Fruit fly (Drosophila melanogaster): Measurements from ENCODE around the gene CG7016.

dm6 chr3R:24866976-24867375 is 4.2 kb downstream of the CG7016 start:
- no peak for TF ChIP-seq br (GFP tag; optimal IDR thresholded peaks at IDR 0.05)
- no peak for TF ChIP-seq Mio (GFP tag; optimal IDR thresholded peaks at IDR 0.05)
- no peak for TF ChIP-seq fru (GFP tag; optimal IDR thresholded peaks at IDR 0.05)
- TF ChIP-seq rgr (GFP tag; optimal IDR thresholded peaks at IDR 0.05): no peak
- TF ChIP-seq Myc (optimal IDR thresholded peaks at IDR 0.05): no peak
- no peak for TF ChIP-seq Rel (GFP tag; optimal IDR thresholded peaks at IDR 0.05)
- TF ChIP-seq Rel (tag; optimal IDR thresholded peaks at IDR 0.05): no peak
- TF ChIP-seq Hnf4 (GFP tag; optimal IDR thresholded peaks at IDR 0.05): no peak
- no peak for TF ChIP-seq psq (GFP tag; optimal IDR thresholded peaks at IDR 0.05)
- no peak for TF ChIP-seq Dfd (GFP tag; optimal IDR thresholded peaks at IDR 0.05)
- no peak for TF ChIP-seq pan (optimal IDR thresholded peaks at IDR 0.05)
- TF ChIP-seq usp (GFP tag; optimal IDR thresholded peaks at IDR 0.05): no peak
- TF ChIP-seq Jra (GFP tag; optimal IDR thresholded peaks at IDR 0.05): no peak
